Fruit fly (Drosophila melanogaster) whole organism, prepupa: Measurements from ENCODE around the gene CG8001.

Experiments used
- Blimp-1 ChIP-seq: fragments of 200-800 bp; sonication (Bioruptor generic); optimal IDR thresholded peaks from 3 replicates; lab custom pipeline; 2017; ENCODE audit warnings: missing biosample characterization, missing genetic modification characterization, mild to moderate bottlenecking, moderate library complexity, missing genetic modification reagents
- CG10631 ChIP-seq: fragments of 200-800 bp; sonication (Bioruptor generic); optimal IDR thresholded peaks from 2 replicates; lab custom pipeline; 2016; ENCODE audit warnings: missing biosample characterization, missing genetic modification characterization
- CG10669 ChIP-seq: fragments of 200-800 bp; sonication (Bioruptor generic); optimal IDR thresholded peaks from 3 replicates; lab custom pipeline; 2018; ENCODE audit warnings: missing biosample characterization, mild to moderate bottlenecking, missing genetic modification characterization, moderate library complexity
- CG11294 ChIP-seq: fragments of 200-800 bp; sonication (Bioruptor generic); IDR thresholded peaks from 2 replicates; pipeline ENCODE4 v1.3.6; 2022; ENCODE audit warnings: missing biosample characterization, missing genetic modification characterization
- CG11902 ChIP-seq: fragments of 200-800 bp; sonication (Bioruptor generic); optimal IDR thresholded peaks from 3 replicates; lab custom pipeline; 2016; ENCODE audit warnings: missing biosample characterization, missing genetic modification characterization
- CG1621 ChIP-seq: fragments of 200-800 bp; sonication (Bioruptor generic); optimal IDR thresholded peaks from 3 replicates; lab custom pipeline; 2018; ENCODE audit warnings: missing biosample characterization, mild to moderate bottlenecking, missing genetic modification characterization
- CG16779 ChIP-seq: fragments of 200-800 bp; sonication (Bioruptor generic); optimal IDR thresholded peaks from 3 replicates; lab custom pipeline; 2017; ENCODE audit warnings: missing biosample characterization, mild to moderate bottlenecking, missing genetic modification characterization
- CG31627 ChIP-seq: fragments of 200-800 bp; sonication (Bioruptor generic); optimal IDR thresholded peaks from 3 replicates; lab custom pipeline; 2016; ENCODE audit warnings: missing biosample characterization, missing genetic modification characterization
- CG32006 ChIP-seq: fragments of 200-800 bp; sonication (Bioruptor generic); optimal IDR thresholded peaks from 3 replicates; lab custom pipeline; 2017; ENCODE audit warnings: missing biosample characterization, mild to moderate bottlenecking, missing genetic modification characterization
- CG34406 ChIP-seq: fragments of 200-800 bp; sonication (Bioruptor generic); optimal IDR thresholded peaks from 3 replicates; lab custom pipeline; 2016; ENCODE audit warnings: missing biosample characterization, missing genetic modification characterization
- CG3919 ChIP-seq: fragments of 200-800 bp; sonication (Bioruptor generic); optimal IDR thresholded peaks from 3 replicates; lab custom pipeline; 2016; ENCODE audit warnings: missing biosample characterization, missing genetic modification characterization
- CG6276 ChIP-seq: fragments of 200-800 bp; sonication (Bioruptor generic); optimal IDR thresholded peaks from 2 replicates; lab custom pipeline; 2017; ENCODE audit warnings: missing biosample characterization, mild to moderate bottlenecking, missing genetic modification characterization
- CG6808 ChIP-seq: fragments of 200-800 bp; sonication (Bioruptor generic); optimal IDR thresholded peaks from 3 replicates; lab custom pipeline; 2017; ENCODE audit warnings: missing biosample characterization, missing genetic modification characterization, mild to moderate bottlenecking, moderate library complexity, missing genetic modification reagents
- CG6854 ChIP-seq: fragments of 200-800 bp; sonication (Bioruptor generic); optimal IDR thresholded peaks from 2 replicates; lab custom pipeline; 2017; ENCODE audit warnings: missing biosample characterization, mild to moderate bottlenecking, missing genetic modification characterization
- CG8119 ChIP-seq: fragments of 200-800 bp; sonication (Bioruptor generic); IDR thresholded peaks from 3 replicates; pipeline ENCODE4 v1.3.6; 2022; ENCODE audit warnings: missing biosample characterization, missing genetic modification characterization
- CG8319 ChIP-seq: fragments of 200-800 bp; sonication (Bioruptor generic); optimal IDR thresholded peaks from 3 replicates; lab custom pipeline; 2016; ENCODE audit warnings: missing biosample characterization, missing genetic modification characterization
- CG8632 ChIP-seq: fragments of 200-800 bp; sonication (Bioruptor generic); optimal IDR thresholded peaks from 3 replicates; lab custom pipeline; 2016; ENCODE audit warnings: missing biosample characterization, missing genetic modification characterization
- CG9139 ChIP-seq: fragments of 200-800 bp; sonication (Bioruptor generic); optimal IDR thresholded peaks from 3 replicates; lab custom pipeline; 2017; ENCODE audit warnings: missing biosample characterization, mild to moderate bottlenecking, missing genetic modification characterization
- Eip78C ChIP-seq: fragments of 200-800 bp; sonication (Bioruptor generic); peaks from one replicate; lab custom pipeline; 2016; ENCODE audit warnings: missing biosample characterization, missing genetic modification characterization
- Eip93F ChIP-seq: fragments of 200-800 bp; sonication (Bioruptor generic); optimal IDR thresholded peaks from 2 replicates; lab custom pipeline; 2016; ENCODE audit warnings: missing biosample characterization, mild to moderate bottlenecking, missing genetic modification characterization
- Ets21C ChIP-seq: fragments of 200-800 bp; sonication (Bioruptor generic); optimal IDR thresholded peaks from 3 replicates; lab custom pipeline; 2016; ENCODE audit warnings: missing biosample characterization, missing genetic modification characterization
- Ets96B ChIP-seq: fragments of 200-800 bp; optimal IDR thresholded peaks from 2 replicates; lab custom pipeline; 2019; ENCODE audit warnings: missing biosample characterization, mild to moderate bottlenecking, missing genetic modification characterization, moderate library complexity
- Gug ChIP-seq: fragments of 200-800 bp; sonication (Bioruptor generic); IDR thresholded peaks from 2 replicates; pipeline ENCODE4 v1.3.6; 2022; ENCODE audit warnings: missing biosample characterization, missing genetic modification characterization
- Hr38 ChIP-seq: sonication (Bioruptor generic); optimal IDR thresholded peaks from 2 replicates; lab custom pipeline; 2016; ENCODE audit warnings: missing biosample characterization, missing genetic modification characterization
- Hr39 ChIP-seq: fragments of 200-800 bp; sonication (Bioruptor generic); optimal IDR thresholded peaks from 2 replicates; lab custom pipeline; 2016; ENCODE audit warnings: missing biosample characterization, missing genetic modification characterization
- Lpt ChIP-seq: fragments of 200-800 bp; sonication (Bioruptor generic); optimal IDR thresholded peaks from 3 replicates; lab custom pipeline; 2016; ENCODE audit warnings: missing biosample characterization, missing genetic modification characterization
- Met ChIP-seq: fragments of 200-800 bp; sonication (Bioruptor generic); optimal IDR thresholded peaks from 3 replicates; lab custom pipeline; 2016; ENCODE audit warnings: missing biosample characterization, missing genetic modification characterization
- OdsH ChIP-seq: fragments of 200-800 bp; sonication (Bioruptor generic); optimal IDR thresholded peaks from 3 replicates; lab custom pipeline; 2016; ENCODE audit warnings: missing biosample characterization, missing genetic modification characterization
- Smox ChIP-seq: fragments of 200-800 bp; sonication (Bioruptor generic); optimal IDR thresholded peaks from 3 replicates; lab custom pipeline; 2016; ENCODE audit warnings: missing biosample characterization, missing genetic modification characterization
- Sox14 ChIP-seq: fragments of 200-800 bp; sonication (Bioruptor generic); optimal IDR thresholded peaks from 3 replicates; lab custom pipeline; 2016; ENCODE audit warnings: missing biosample characterization, missing genetic modification characterization
- Sox15 ChIP-seq: fragments of 200-800 bp; sonication (Bioruptor generic); optimal IDR thresholded peaks from 3 replicates; lab custom pipeline; 2016; ENCODE audit warnings: missing biosample characterization, missing genetic modification characterization
- achi ChIP-seq: fragments of 200-800 bp; sonication (Bioruptor generic); optimal IDR thresholded peaks from 3 replicates; lab custom pipeline; 2016; ENCODE audit warnings: missing biosample characterization, missing genetic modification characterization
- cyc ChIP-seq: fragments of 200-800 bp; sonication (Bioruptor generic); optimal IDR thresholded peaks from 3 replicates; lab custom pipeline; 2016; ENCODE audit warnings: missing biosample characterization, missing genetic modification characterization
- dac ChIP-seq: fragments of 200-800 bp; sonication (Bioruptor generic); optimal IDR thresholded peaks from 2 replicates; lab custom pipeline; 2017; ENCODE audit warnings: missing biosample characterization, mild to moderate bottlenecking, missing genetic modification characterization
- dsx ChIP-seq: fragments of 200-800 bp; optimal IDR thresholded peaks from 3 replicates; lab custom pipeline; 2019; ENCODE audit warnings: missing biosample characterization, mild to moderate bottlenecking, missing genetic modification characterization, moderate library complexity; ENCODE audit not compliant: poor library complexity, severe bottlenecking
- eg ChIP-seq: fragments of 200-800 bp; sonication (Bioruptor generic); IDR thresholded peaks from 3 replicates; pipeline ENCODE4 v1.3.6; 2022; ENCODE audit warnings: missing biosample characterization, missing genetic modification characterization
- esn ChIP-seq: fragments of 200-800 bp; sonication (Bioruptor generic); optimal IDR thresholded peaks from 2 replicates; lab custom pipeline; 2016; ENCODE audit warnings: missing biosample characterization, mild to moderate bottlenecking, missing genetic modification characterization, moderate library complexity
- fd85E ChIP-seq: fragments of 200-800 bp; sonication (Bioruptor generic); optimal IDR thresholded peaks from 3 replicates; lab custom pipeline; 2016; ENCODE audit warnings: missing biosample characterization, missing genetic modification characterization
- fkh ChIP-seq: fragments of 200-800 bp; sonication (Bioruptor generic); optimal IDR thresholded peaks from 3 replicates; lab custom pipeline; 2017; ENCODE audit warnings: missing biosample characterization, mild to moderate bottlenecking, missing genetic modification characterization, moderate library complexity
- net ChIP-seq: fragments of 200-800 bp; sonication (Bioruptor generic); optimal IDR thresholded peaks from 3 replicates; lab custom pipeline; 2016; ENCODE audit warnings: missing biosample characterization, missing genetic modification characterization
- pdm3 ChIP-seq: fragments of 200-800 bp; sonication (Bioruptor generic); optimal IDR thresholded peaks from 3 replicates; lab custom pipeline; 2016; ENCODE audit warnings: missing biosample characterization, missing genetic modification characterization
- salr ChIP-seq, 2 experiments: fragments of 200-800 bp; sonication (Bioruptor generic); optimal IDR thresholded peaks; 3 replicates each; lab custom pipeline; 2016 to 2018; ENCODE audit warnings: missing biosample characterization in 2 of 2, missing genetic modification characterization in 2 of 2, mild to moderate bottlenecking in 1 of 2
- spab ChIP-seq: fragments of 200-800 bp; sonication (Bioruptor generic); optimal IDR thresholded peaks from 2 replicates; lab custom pipeline; 2017; ENCODE audit warnings: missing biosample characterization, mild to moderate bottlenecking, missing genetic modification characterization, missing genetic modification reagents
- ss ChIP-seq, 2 experiments: fragments of 200-800 bp; sonication (Bioruptor generic); optimal IDR thresholded peaks; 2 replicates in 1 of 2; 3 replicates in 1 of 2; lab custom pipeline; 2017 to 2018; ENCODE audit warnings: mild to moderate bottlenecking in 2 of 2, missing biosample characterization in 2 of 2, missing genetic modification characterization in 2 of 2, moderate library complexity in 1 of 2
- svp ChIP-seq: fragments of 200-800 bp; sonication (Bioruptor generic); peaks from one replicate; lab custom pipeline; 2016; ENCODE audit warnings: missing biosample characterization, missing genetic modification characterization
- topi ChIP-seq: fragments of 200-800 bp; sonication (Bioruptor generic); optimal IDR thresholded peaks from 3 replicates; lab custom pipeline; 2016; ENCODE audit warnings: missing biosample characterization, missing genetic modification characterization
- vri ChIP-seq: fragments of 200-800 bp; sonication (Bioruptor generic); optimal IDR thresholded peaks from 3 replicates; lab custom pipeline; 2016; ENCODE audit warnings: missing biosample characterization, mild to moderate bottlenecking, missing genetic modification characterization

CG8001 gene

dm6 chr3L:1756143-1756542 is at the start of gene CG8001:
Gene CG8001 (plus strand): TSS chr3L:1756159.
- TF ChIP-seq CG8319 (GFP tag; lab: Kevin White, UChicago), result no peak
- peak; percentile 68 for TF ChIP-seq CG1621 (tag; lab: Kevin White, UChicago)

- no peak for TF ChIP-seq Eip78C (GFP tag; lab: Kevin White, UChicago)
- TF ChIP-seq Sox15, result no peak
- no peak for TF ChIP-seq Lpt
- TF ChIP-seq Gug (GFP tag; lab: Robert Waterston, UW), result no peak
- TF ChIP-seq CG8119 (GFP tag; lab: Robert Waterston, UW), result no peak
- TF ChIP-seq topi (GFP tag; lab: Kevin White, UChicago), result no peak
- TF ChIP-seq OdsH (GFP tag; lab: Kevin White, UChicago), result no peak
- TF ChIP-seq achi, result no peak
- no peak for TF ChIP-seq CG11902 (GFP tag; lab: Kevin White, UChicago)
- TF ChIP-seq, all 60 proteins: peak for 0
These were observed 46.8 kb upstream of the CG8001 start for dm6 chr3L:1709161-1709560.

dm6 chr3L:1710562-1710961 is 45.4 kb upstream of the CG8001 start:
- TF ChIP-seq CG8632 (GFP tag; lab: Kevin White, UChicago), result no peak
- TF ChIP-seq fkh, result no peak
- TF ChIP-seq CG16779 (tag; lab: Kevin White, UChicago), result no peak
- TF ChIP-seq Hr39 (GFP tag; lab: Kevin White, UChicago), result peak; percentile 29
- TF ChIP-seq CG1621 (tag; lab: Kevin White, UChicago), result peak; percentile 22
- peak; percentile 37 for TF ChIP-seq CG32006 (GFP tag; lab: Kevin White, UChicago)
- TF ChIP-seq Smox, result peak; percentile 37
- peak; percentile 46 for TF ChIP-seq Blimp-1 (GFP tag; lab: Kevin White, UChicago)
- peak; percentile 13 for TF ChIP-seq CG34406
- peak; percentile 50; the same call in 1 of the 3 replicates for TF ChIP-seq CG8119 (GFP tag; lab: Robert Waterston, UW)
- TF ChIP-seq CG10631 (GFP tag; lab: Kevin White, UChicago), result peak; percentile 34
- peak; percentile 35 for TF ChIP-seq OdsH (GFP tag; lab: Kevin White, UChicago)
- peak; percentile 49 for TF ChIP-seq cyc (GFP tag; lab: Kevin White, UChicago)
- no peak for TF ChIP-seq spab
- TF ChIP-seq CG6276, result no peak
- TF ChIP-seq CG31627 (GFP tag; lab: Kevin White, UChicago), result peak; percentile 33
- TF ChIP-seq salr (GFP tag; optimal IDR thresholded peaks at IDR 0.05; lab: Kevin White, UChicago), result no peak
- no peak for TF ChIP-seq Ets21C (GFP tag; lab: Kevin White, UChicago)
- TF ChIP-seq Eip78C (GFP tag; lab: Kevin White, UChicago), result peak; percentile 74
- no peak for TF ChIP-seq Hr38 (GFP tag; lab: Kevin White, UChicago)
- TF ChIP-seq CG10669, result peak; percentile 49
- no peak for TF ChIP-seq Lpt
- TF ChIP-seq svp, result peak; percentile 78
- peak; percentile 46; the same call in 1 of the 3 replicates for TF ChIP-seq eg (GFP tag; lab: Robert Waterston, UW)
- TF ChIP-seq CG11902 (GFP tag; lab: Kevin White, UChicago), result peak; percentile 5
- no peak for TF ChIP-seq CG6854 (GFP tag; lab: Kevin White, UChicago)
- TF ChIP-seq Met (GFP tag; lab: Kevin White, UChicago), result peak; percentile 28
- TF ChIP-seq CG3919, result peak; percentile 55
- peak; percentile 53 for TF ChIP-seq topi (GFP tag; lab: Kevin White, UChicago)
- peak; percentile 23 for TF ChIP-seq Sox14 (GFP tag; lab: Kevin White, UChicago)
- TF ChIP-seq vri (GFP tag; lab: Kevin White, UChicago), result no peak
- TF ChIP-seq fd85E (GFP tag; lab: Kevin White, UChicago), result no peak
- TF ChIP-seq Eip93F (GFP tag; lab: Kevin White, UChicago), result no peak
- no peak for TF ChIP-seq dac
- no peak for TF ChIP-seq net (GFP tag; lab: Kevin White, UChicago)
- peak; percentile 36 for TF ChIP-seq achi
- TF ChIP-seq esn (GFP tag; lab: Kevin White, UChicago), result peak; percentile 11
- peak; percentile 16 for TF ChIP-seq pdm3 (GFP tag; lab: Kevin White, UChicago)
- TF ChIP-seq ss (GFP tag; optimal IDR thresholded peaks at IDR 0.05; lab: Kevin White, UChicago), result no peak
- TF ChIP-seq CG9139 (GFP tag; lab: Kevin White, UChicago), result no peak
- TF ChIP-seq CG6808 (GFP tag; lab: Kevin White, UChicago), result peak; percentile 20
- TF ChIP-seq CG11294 (GFP tag; lab: Robert Waterston, UW), result 0 out of 2 replicates have a peak, but pooled peaks have one; percentile 26
- TF ChIP-seq dsx, result no peak
- peak; percentile 41 for TF ChIP-seq Ets96B (tag; lab: Kevin White, UChicago)
